Fruit fly (Drosophila melanogaster) whole organism: ENCODE measurements around the gene CG9667.

Experiments
- CG8478 ChIP-seq: fragments of >200 bp; optimal IDR thresholded peaks from 2 replicates; lab custom pipeline; 2018; ENCODE audit warnings: inconsistent platforms
- Dll ChIP-seq: fragments of >200 bp; optimal IDR thresholded peaks from 2 replicates; lab custom pipeline; 2017
- psq ChIP-seq: fragments of >200 bp; optimal IDR thresholded peaks from 2 replicates; lab custom pipeline; 2017
- usp ChIP-seq: fragments of >200 bp; optimal IDR thresholded peaks from 2 replicates; lab custom pipeline; 2017; ENCODE audit warnings: missing biosample characterization, missing genetic modification characterization, mixed read lengths

DNA sequence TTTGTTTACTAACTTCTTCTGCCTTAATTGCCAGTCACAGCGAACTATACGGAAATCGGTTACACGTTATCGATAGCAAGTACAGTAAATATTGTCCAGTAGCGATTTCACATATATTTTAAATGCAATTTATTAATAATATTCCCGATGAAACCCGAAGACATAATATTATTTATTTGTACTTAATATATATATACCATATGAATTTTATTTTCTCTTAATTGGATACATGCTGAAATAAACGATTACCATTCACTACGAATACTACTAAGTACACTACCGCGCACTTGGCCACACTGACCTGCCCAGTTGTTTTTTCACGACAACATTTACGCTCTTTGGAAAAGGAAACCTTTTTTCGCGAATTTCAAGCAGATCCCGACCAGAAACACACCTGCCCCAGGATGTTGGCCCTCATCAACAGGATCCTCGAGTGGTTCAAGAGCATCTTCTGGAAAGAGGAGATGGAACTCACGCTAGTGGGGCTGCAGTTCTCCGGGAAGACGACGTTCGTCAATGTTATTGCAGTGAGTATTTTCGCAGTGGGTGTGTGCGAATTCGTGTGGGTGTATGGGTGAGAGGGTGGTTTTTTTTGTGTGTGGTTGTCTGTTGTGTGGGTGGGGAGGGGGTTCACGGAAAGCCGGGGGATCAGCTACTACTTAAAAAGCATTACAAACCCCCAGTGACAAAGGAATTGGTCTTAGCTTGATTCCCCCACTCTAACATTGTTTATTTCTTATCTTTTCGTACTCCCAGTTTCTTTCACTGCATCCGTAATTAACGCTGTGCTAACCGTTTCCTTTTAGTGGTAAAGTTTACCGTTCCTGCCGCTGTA is at the start of gene CG9667, which contains the start of gene Arl8:
- TF ChIP-seq usp (GFP tag; lab: Kevin White, UChicago) (no peak), psq (lab: Kevin White, UChicago) (no peak), Dll (lab: Kevin White, UChicago) (no peak), CG8478 (no peak)
